Worm (Caenorhabditis elegans): Measurements from ENCODE around the gene R02D5.3.

DNA sequence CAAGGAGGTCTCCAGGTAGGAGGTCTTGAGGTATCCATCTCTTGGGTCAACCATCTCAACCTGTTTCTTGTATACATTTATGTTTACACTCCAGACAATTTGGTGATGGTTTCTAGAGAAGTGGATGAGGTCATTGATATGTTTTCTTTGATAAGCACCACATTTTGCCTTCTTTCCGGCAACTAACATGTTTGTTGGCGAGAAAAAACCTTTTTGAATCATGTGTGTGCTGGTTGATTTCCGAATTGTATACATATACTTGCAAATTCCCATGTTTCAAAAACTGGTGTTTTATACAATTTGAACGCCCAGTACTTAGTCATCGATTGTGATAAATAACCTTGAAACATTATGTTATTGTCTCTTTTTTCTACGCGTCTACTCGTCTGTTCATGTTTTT, 21.2 kb downstream of the R02D5.3 start:
- TF ChIP-seq lin-39 (tag; optimal IDR thresholded peaks at IDR 0.05) (no peak), elt-3 (tag; optimal IDR thresholded peaks at IDR 0.05) (no peak), nhr-76 (tag; optimal IDR thresholded peaks at IDR 0.05) (no peak), mdl-1 (tag; optimal IDR thresholded peaks at IDR 0.05) (no peak), mep-1 (tag; optimal IDR thresholded peaks at IDR 0.05) (no peak), lin-15B (tag; optimal IDR thresholded peaks at IDR 0.05) (no peak), unc-62 (GFP tag; optimal IDR thresholded peaks at IDR 0.05) (no peak), dpl-1 (GFP tag; optimal IDR thresholded peaks at IDR 0.05) (no peak), unc-130 (tag; optimal IDR thresholded peaks at IDR 0.05) (no peak), nhr-28 (tag; optimal IDR thresholded peaks at IDR 0.05) (no peak)

Measured in whole organism, L1 larva.